Fruit fly (Drosophila melanogaster): ENCODE measurements around the gene Sse.

DNA sequence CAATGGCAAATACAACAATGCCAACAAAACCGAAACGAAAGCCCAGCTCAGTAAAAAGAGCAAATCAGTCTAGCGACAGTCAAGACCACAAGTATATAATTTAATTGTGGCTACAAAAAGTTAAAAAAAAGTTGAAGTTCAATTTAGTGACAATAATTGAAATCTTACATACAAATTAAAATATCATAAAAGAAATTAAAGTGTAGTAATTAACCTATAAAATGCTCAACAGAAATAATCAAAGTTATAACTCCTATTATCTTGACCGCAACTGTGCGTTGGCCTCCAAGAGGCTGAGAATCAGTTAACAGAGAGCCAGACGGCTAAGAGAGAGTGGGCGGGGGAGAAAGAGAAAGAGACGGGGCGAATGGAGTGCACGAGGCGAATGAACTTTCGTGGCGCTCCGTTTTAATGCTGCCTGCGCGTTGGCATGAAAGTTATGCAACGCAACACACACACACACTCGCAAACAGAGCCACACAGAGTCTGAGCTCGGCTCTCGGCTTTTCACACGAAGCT, 50.3 kb downstream of the Sse start:
- TF ChIP-seq CG14711 (tag; optimal IDR thresholded peaks at IDR 0.05) (peak; percentile 22), bab1 (GFP tag; optimal IDR thresholded peaks at IDR 0.05) (no peak), CG5204 (GFP tag; optimal IDR thresholded peaks at IDR 0.05) (no peak), Crg-1 (GFP tag; optimal IDR thresholded peaks at IDR 0.05) (no peak)

Data from whole organism, adult.